Worm (Caenorhabditis elegans) whole organism, late embryonic: ENCODE results near the gene K06A4.10.

Experiments used
- K09A11.1 ChIP-seq: sonication (generic microtip); optimal IDR thresholded peaks from 2 replicates; lab custom pipeline; 2017; ENCODE audit warnings: antibody characterized with exemption, mild to moderate bottlenecking, missing genetic modification characterization, missing compliant biosample characterization; ENCODE audit not compliant: insufficient read depth
- elt-4 ChIP-seq: sonication (generic microtip); optimal IDR thresholded peaks from 2 replicates; lab custom pipeline; 2016; ENCODE audit warnings: missing genetic modification characterization, missing compliant biosample characterization
- hlh-15 ChIP-seq: sonication (generic microtip); optimal IDR thresholded peaks from 2 replicates; lab custom pipeline; 2016; ENCODE audit warnings: missing genetic modification characterization, missing compliant biosample characterization
- hlh-6 ChIP-seq: sonication (generic microtip); optimal IDR thresholded peaks from 2 replicates; lab custom pipeline; 2016; ENCODE audit warnings: missing genotype, missing genetic modification characterization, missing compliant biosample characterization
- nhr-11 ChIP-seq: fragments of 150-350 bp; optimal IDR thresholded peaks from 2 replicates; lab custom pipeline; 2014; ENCODE audit warnings: missing biosample characterization, missing genetic modification characterization
- pag-3 ChIP-seq: sonication (generic microtip); optimal IDR thresholded peaks from 2 replicates; lab custom pipeline; 2016; ENCODE audit warnings: missing compliant biosample characterization, missing genetic modification characterization, borderline replicate concordance
- pat-9 ChIP-seq: fragments of 200-800 bp; sonication (Bioruptor generic); optimal IDR thresholded peaks from 2 replicates; lab custom pipeline; 2018; ENCODE audit warnings: mild to moderate bottlenecking, missing genetic modification characterization, moderate library complexity, missing compliant biosample characterization
- pqm-1 ChIP-seq: sonication (generic microtip); optimal IDR thresholded peaks from 2 replicates; lab custom pipeline; 2016; ENCODE audit warnings: missing genetic modification characterization, missing compliant biosample characterization
- tbx-2 ChIP-seq: sonication (generic microtip); optimal IDR thresholded peaks from 2 replicates; lab custom pipeline; 2016; ENCODE audit warnings: missing genetic modification characterization, missing compliant biosample characterization
- ztf-16 ChIP-seq: sonication (generic microtip); optimal IDR thresholded peaks from 2 replicates; lab custom pipeline; 2017; ENCODE audit warnings: missing genetic modification characterization, missing compliant biosample characterization

- TF ChIP-seq hlh-6 (tag; lab: Kevin White, UChicago): no peak
- no peak for TF ChIP-seq nhr-11 (tag; lab: Kevin White, UChicago)
- TF ChIP-seq elt-4 (tag; lab: Kevin White, UChicago): no peak
- no peak for TF ChIP-seq K09A11.1 (tag; lab: Kevin White, UChicago)
- TF ChIP-seq pqm-1 (tag; lab: Kevin White, UChicago): no peak
- no peak for TF ChIP-seq tbx-2 (tag; lab: Kevin White, UChicago)
- TF ChIP-seq pag-3 (tag; lab: Kevin White, UChicago): no peak
- TF ChIP-seq pat-9 (tag; lab: Kevin White, UChicago): no peak
- TF ChIP-seq hlh-15 (tag; lab: Kevin White, UChicago): no peak
- no peak for TF ChIP-seq ztf-16
These were observed at the start of gene K06A4.10 for ce11 chrV:9489411-9489810.
